Worm (Caenorhabditis elegans) whole organism, L2 larva: ENCODE results near the gene enu-3.6.

Experiments used
- C34F6.9 ChIP-seq: fragments of 150-350 bp; optimal IDR thresholded peaks from 2 replicates; lab custom pipeline; 2014; ENCODE audit warnings: missing biosample characterization, missing genetic modification characterization
- ZK546.5 ChIP-seq: sonication (generic microtip); optimal IDR thresholded peaks from 2 replicates; lab custom pipeline; 2017; ENCODE audit warnings: missing biosample characterization, missing genetic modification characterization
- alr-1 ChIP-seq: fragments of 150-350 bp; optimal IDR thresholded peaks from 2 replicates; lab custom pipeline; 2014; ENCODE audit warnings: missing biosample characterization, missing genetic modification characterization
- ceh-82 ChIP-seq: fragments of 150-350 bp; optimal IDR thresholded peaks from 2 replicates; lab custom pipeline; 2014; ENCODE audit warnings: missing biosample characterization, missing genetic modification characterization
- dmd-4 ChIP-seq: sonication (generic microtip); optimal IDR thresholded peaks from 2 replicates; lab custom pipeline; 2017; ENCODE audit warnings: missing biosample characterization, missing genetic modification characterization
- egl-27 ChIP-seq: sonication (generic microtip); optimal IDR thresholded peaks from 3 replicates; lab custom pipeline; 2017; ENCODE audit warnings: missing biosample characterization, missing genetic modification reagents, missing genetic modification characterization
- fos-1 ChIP-seq: fragments of 150-350 bp; optimal IDR thresholded peaks from 2 replicates; lab custom pipeline; 2014; ENCODE audit warnings: missing biosample characterization, missing genetic modification characterization
- lin-13 ChIP-seq: fragments of 150-350 bp; optimal IDR thresholded peaks from 2 replicates; lab custom pipeline; 2014; ENCODE audit warnings: missing biosample characterization, missing genetic modification reagents, missing genetic modification characterization
- lin-39 ChIP-seq: fragments of 150-350 bp; optimal IDR thresholded peaks from 2 replicates; lab custom pipeline; 2014; ENCODE audit warnings: missing biosample characterization, missing genetic modification reagents, missing genetic modification characterization
- mdl-1 ChIP-seq, 2 experiments: fragments of 150-350 bp in 1 of 2; sonication (generic microtip) in 1 of 2; optimal IDR thresholded peaks; 2 replicates each; lab custom pipeline; 2017; ENCODE audit warnings: missing biosample characterization in 2 of 2, missing genetic modification characterization in 2 of 2
- nhr-10 ChIP-seq: sonication (generic microtip); optimal IDR thresholded peaks from 2 replicates; lab custom pipeline; 2017; ENCODE audit warnings: missing biosample characterization, missing genetic modification characterization
- nhr-11 ChIP-seq: fragments of 150-350 bp; optimal IDR thresholded peaks from 2 replicates; lab custom pipeline; 2014; ENCODE audit warnings: missing biosample characterization, missing genetic modification characterization
- nhr-129 ChIP-seq: fragments of 150-350 bp; optimal IDR thresholded peaks from 2 replicates; lab custom pipeline; 2014; ENCODE audit warnings: missing biosample characterization, missing genetic modification characterization
- nhr-21 ChIP-seq: fragments of 150-350 bp; optimal IDR thresholded peaks from 2 replicates; lab custom pipeline; 2014; ENCODE audit warnings: missing biosample characterization, missing genetic modification characterization
- nhr-77 ChIP-seq: fragments of 150-350 bp; optimal IDR thresholded peaks from 2 replicates; lab custom pipeline; 2014; ENCODE audit warnings: missing biosample characterization, missing genetic modification characterization
- sem-4 ChIP-seq: fragments of 150-350 bp; optimal IDR thresholded peaks from 2 replicates; lab custom pipeline; 2014; ENCODE audit warnings: missing biosample characterization, missing genetic modification reagents, missing genetic modification characterization
- skn-1 ChIP-seq: sonication (generic microtip); optimal IDR thresholded peaks from 2 replicates; lab custom pipeline; 2017; ENCODE audit warnings: missing biosample characterization, missing genetic modification characterization
- sma-3 ChIP-seq: sonication (generic microtip); optimal IDR thresholded peaks from 2 replicates; lab custom pipeline; 2016; ENCODE audit warnings: missing genetic modification reagents, missing genetic modification characterization, missing compliant biosample characterization
- sma-9 ChIP-seq, 2 experiments: fragments of 150-350 bp in 1 of 2; sonication (generic microtip) in 1 of 2; optimal IDR thresholded peaks; 2 replicates each; lab custom pipeline; 2014 to 2016; ENCODE audit warnings: missing genetic modification characterization in 2 of 2, mild to moderate bottlenecking in 1 of 2, missing biosample characterization in 1 of 2, missing compliant biosample characterization in 1 of 2, missing genetic modification reagents in 1 of 2, moderate library complexity in 1 of 2
- snpc-4 ChIP-seq: fragments of 150-350 bp; optimal IDR thresholded peaks from 2 replicates; lab custom pipeline; 2014; ENCODE audit warnings: missing biosample characterization, missing genetic modification characterization
- unc-55 ChIP-seq: fragments of 150-350 bp; sonication (generic microtip); optimal IDR thresholded peaks from 3 replicates; lab custom pipeline; 2014; ENCODE audit warnings: missing biosample characterization, missing genetic modification reagents, missing genetic modification characterization
- unc-62 ChIP-seq: fragments of 150-350 bp; optimal IDR thresholded peaks from 2 replicates; lab custom pipeline; 2014; ENCODE audit warnings: missing biosample characterization, missing genetic modification reagents, missing genetic modification characterization
- ztf-4 ChIP-seq: fragments of 150-350 bp; optimal IDR thresholded peaks from 2 replicates; lab custom pipeline; 2014; ENCODE audit warnings: missing biosample characterization, missing genetic modification characterization

enu-3.6 gene

ce11 chrIII:10783052-10783451 is 32.8 kb downstream of the enu-3.6 start:
- no peak for TF ChIP-seq alr-1 (tag; lab: Kevin White, UChicago)
- TF ChIP-seq C34F6.9 = no peak
- no peak for TF ChIP-seq lin-13
- TF ChIP-seq fos-1 (tag; lab: Kevin White, UChicago) = no peak

DNA sequence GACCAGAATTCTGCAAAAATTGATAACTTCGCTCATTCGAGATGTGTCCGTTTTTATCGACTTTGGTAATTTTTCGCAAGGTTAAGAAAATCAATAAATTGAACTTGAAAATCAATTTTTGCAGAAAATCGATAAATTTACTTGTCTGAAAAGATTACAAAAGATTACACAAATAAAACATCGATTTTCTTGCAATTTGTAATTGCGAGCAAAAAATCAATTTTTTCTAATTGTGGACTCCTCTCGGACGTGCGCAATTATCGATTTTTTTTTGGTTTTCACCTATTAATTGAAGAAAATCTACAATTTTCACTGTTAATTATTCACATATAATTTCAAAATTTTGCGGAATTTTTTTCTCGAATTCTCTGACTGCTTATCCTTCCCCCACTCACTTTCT is 41.0 kb downstream of the enu-3.6 start:
- no peak for TF ChIP-seq ceh-82 (tag; lab: Kevin White, UChicago)
- no peak for TF ChIP-seq nhr-11 (tag; lab: Kevin White, UChicago)
- no peak for TF ChIP-seq egl-27
- no peak for TF ChIP-seq C34F6.9
- TF ChIP-seq nhr-21 = no peak
- no peak for TF ChIP-seq snpc-4 (tag; lab: Kevin White, UChicago)
- TF ChIP-seq unc-55 (GFP tag; lab: Kevin White, UChicago) = no peak
- TF ChIP-seq nhr-10 (tag; lab: Kevin White, UChicago) = no peak
- no peak for TF ChIP-seq unc-62
- TF ChIP-seq sma-9 (GFP tag; optimal IDR thresholded peaks at IDR 0.05; lab: Kevin White, UChicago) = no peak
- no peak for TF ChIP-seq sma-9 (tag; optimal IDR thresholded peaks at IDR 0.05; lab: Kevin White, UChicago)
- TF ChIP-seq dmd-4 = no peak
- TF ChIP-seq sem-4 (tag; lab: Kevin White, UChicago) = no peak

DNA sequence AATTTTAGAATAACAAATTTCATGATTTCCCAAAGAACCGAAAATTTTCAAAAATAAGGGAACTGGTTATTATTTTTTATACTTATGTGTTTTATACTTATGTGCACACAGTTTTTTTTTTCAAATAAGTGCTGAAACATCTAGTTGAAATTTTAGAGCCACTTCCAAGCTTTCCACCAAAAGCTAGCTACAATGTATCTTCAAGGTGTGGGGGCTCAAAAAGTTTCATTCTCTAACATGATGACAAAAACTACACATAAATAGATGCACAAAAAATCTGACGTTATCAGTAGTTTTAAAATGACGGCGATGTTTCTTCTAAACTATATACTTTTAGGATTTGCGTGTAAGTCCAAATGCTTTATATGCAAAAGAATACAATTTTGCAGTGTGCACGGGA is 43.8 kb downstream of the enu-3.6 start, which contains the start of gene clec-163:
Gene clec-163, plus strand, starts transcription at position 301 of the 400 bp plus-strand sequence.
- TF ChIP-seq ZK546.5 (tag; lab: Kevin White, UChicago) (no peak), lin-39 (tag; lab: Kevin White, UChicago) (no peak), mdl-1 (tag; optimal IDR thresholded peaks at IDR 0.05; lab: Kevin White, UChicago) (no peak), nhr-129 (no peak), skn-1 (tag; lab: Kevin White, UChicago) (no peak), egl-27 (no peak), ztf-4 (tag; lab: Kevin White, UChicago) (no peak), sem-4 (tag; lab: Kevin White, UChicago) (no peak), nhr-77 (tag; lab: Kevin White, UChicago) (no peak), sma-3 (no peak), ceh-82 (tag; lab: Kevin White, UChicago) (no peak), fos-1 (tag; lab: Kevin White, UChicago) (no peak)
- TF ChIP-seq, all 48 proteins: peak for 0
